Fruit fly (Drosophila melanogaster) whole organism, embryonic: ENCODE data around the gene CG34307.
A peak's percentile ranks its signal among the peaks of the same experiment; 100 is the strongest.

Source experiments
- Aef1 ChIP-seq: fragments of 200-800 bp; sonication (Bioruptor generic); IDR thresholded peaks from 3 replicates; pipeline ENCODE4 v1.3.6; 2022; ENCODE audit warnings: missing biosample characterization, missing genetic modification characterization
- Asciz ChIP-seq: fragments of 200-800 bp; sonication (Bioruptor generic); optimal IDR thresholded peaks from 2 replicates; lab custom pipeline; 2017; ENCODE audit warnings: missing biosample characterization, mild to moderate bottlenecking, missing genetic modification characterization, missing genetic modification reagents
- Atf3 ChIP-seq: fragments of 200-800 bp; sonication (Bioruptor generic); optimal IDR thresholded peaks from 3 replicates; lab custom pipeline; 2016; ENCODE audit warnings: missing biosample characterization, missing genetic modification characterization
- CG10565 ChIP-seq: fragments of 200-800 bp; sonication (Bioruptor generic); optimal IDR thresholded peaks from 3 replicates; lab custom pipeline; 2016; ENCODE audit warnings: missing biosample characterization, mild to moderate bottlenecking, missing genetic modification characterization
- CG11093 ChIP-seq: fragments of 200-800 bp; sonication (Bioruptor generic); IDR thresholded peaks from 3 replicates; pipeline ENCODE4 v1.3.6; 2022; ENCODE audit warnings: missing biosample characterization, missing genetic modification characterization
- CG13296 ChIP-seq: fragments of 200-800 bp; sonication (Bioruptor generic); optimal IDR thresholded peaks from 3 replicates; lab custom pipeline; 2018; ENCODE audit warnings: missing biosample characterization, mild to moderate bottlenecking, missing genetic modification characterization
- CG15479 ChIP-seq: fragments of 200-800 bp; sonication (Bioruptor generic); optimal IDR thresholded peaks from 3 replicates; lab custom pipeline; 2019; ENCODE audit warnings: missing biosample characterization, mild to moderate bottlenecking, missing genetic modification characterization, moderate library complexity
- CG18619 ChIP-seq: fragments of 200-800 bp; sonication (Bioruptor generic); optimal IDR thresholded peaks from 3 replicates; lab custom pipeline; 2017; ENCODE audit warnings: missing biosample characterization, mild to moderate bottlenecking, missing genetic modification characterization
- CG2199 ChIP-seq: fragments of 200-800 bp; sonication (Bioruptor generic); IDR thresholded peaks from 3 replicates; pipeline ENCODE4 v1.3.6; 2022; ENCODE audit warnings: missing biosample characterization, missing genetic modification characterization
- CG2712 ChIP-seq: fragments of 200-800 bp; optimal IDR thresholded peaks from 3 replicates; lab custom pipeline; 2019; ENCODE audit warnings: missing biosample characterization, mild to moderate bottlenecking, missing genetic modification characterization, moderate library complexity
- CG3995 ChIP-seq: fragments of 200-800 bp; sonication (Bioruptor generic); optimal IDR thresholded peaks from 3 replicates; lab custom pipeline; 2016; ENCODE audit warnings: missing biosample characterization, missing genetic modification characterization
- CG42726 ChIP-seq: fragments of 200-800 bp; sonication (Bioruptor generic); IDR thresholded peaks from 2 replicates; pipeline ENCODE4 v1.3.6; 2022; ENCODE audit warnings: missing biosample characterization, missing genetic modification characterization; ENCODE audit not compliant: partially characterized antibody
- CG4328 ChIP-seq: fragments of 200-800 bp; sonication (Bioruptor generic); optimal IDR thresholded peaks from 3 replicates; lab custom pipeline; 2017; ENCODE audit warnings: missing biosample characterization, missing genetic modification reagents, missing genetic modification characterization
- CG6689 ChIP-seq: fragments of 200-800 bp; sonication (Bioruptor generic); IDR thresholded peaks from 2 replicates; pipeline ENCODE4 v1.3.6; 2022; ENCODE audit warnings: missing biosample characterization, missing genetic modification characterization
- CG7271 ChIP-seq: fragments of 200-800 bp; sonication (Bioruptor generic); optimal IDR thresholded peaks from 2 replicates; lab custom pipeline; 2018; ENCODE audit warnings: missing biosample characterization, mild to moderate bottlenecking, missing genetic modification characterization, moderate library complexity
- CG7372 ChIP-seq: fragments of 200-800 bp; sonication (Bioruptor generic); IDR thresholded peaks from 2 replicates; pipeline ENCODE4 v1.3.6; 2022; ENCODE audit warnings: missing biosample characterization, missing genetic modification characterization
- CG7745 ChIP-seq: fragments of 200-800 bp; sonication (Bioruptor generic); optimal IDR thresholded peaks from 2 replicates; lab custom pipeline; 2018; ENCODE audit warnings: missing biosample characterization, mild to moderate bottlenecking, missing genetic modification characterization, moderate library complexity
- CG7987 ChIP-seq: fragments of 200-800 bp; sonication (Bioruptor generic); optimal IDR thresholded peaks from 2 replicates; lab custom pipeline; 2018; ENCODE audit warnings: missing biosample characterization, mild to moderate bottlenecking, missing genetic modification characterization, moderate library complexity
- CG8924 ChIP-seq: fragments of 200-800 bp; optimal IDR thresholded peaks from 3 replicates; lab custom pipeline; 2019; ENCODE audit warnings: missing biosample characterization, mild to moderate bottlenecking, missing genetic modification characterization, moderate library complexity
- CG9876 ChIP-seq: fragments of 200-800 bp; sonication (Bioruptor generic); optimal IDR thresholded peaks from 2 replicates; lab custom pipeline; 2016; ENCODE audit warnings: missing biosample characterization, missing genetic modification characterization
- CG9932 ChIP-seq: fragments of 200-800 bp; sonication (Bioruptor generic); IDR thresholded peaks from 2 replicates; pipeline ENCODE4 v1.3.6; 2022; ENCODE audit warnings: missing biosample characterization, missing genetic modification characterization
- Chrac-16 ChIP-seq: fragments of 200-800 bp; sonication (Bioruptor generic); optimal IDR thresholded peaks from 3 replicates; lab custom pipeline; 2016; ENCODE audit warnings: missing biosample characterization, missing genetic modification characterization
- CrebB ChIP-seq: fragments of 200-800 bp; sonication (Bioruptor generic); optimal IDR thresholded peaks from 3 replicates; lab custom pipeline; 2018; ENCODE audit warnings: missing biosample characterization, mild to moderate bottlenecking, missing genetic modification characterization
- Fer2 ChIP-seq: fragments of 200-800 bp; sonication (Bioruptor generic); optimal IDR thresholded peaks from 2 replicates; lab custom pipeline; 2018; ENCODE audit warnings: missing biosample characterization, mild to moderate bottlenecking, missing genetic modification characterization, moderate library complexity
- GATAe ChIP-seq: fragments of 200-800 bp; sonication (Bioruptor generic); conservative IDR thresholded peaks from 2 replicates; pipeline ENCODE4 v1.3.6; 2022; ENCODE audit warnings: missing biosample characterization, missing genetic modification characterization
- HLH54F ChIP-seq: fragments of 200-800 bp; sonication (Bioruptor generic); optimal IDR thresholded peaks from 3 replicates; lab custom pipeline; 2016; ENCODE audit warnings: missing biosample characterization, missing genetic modification characterization
- HLHmδ ChIP-seq: fragments of 200-800 bp; sonication (Bioruptor generic); optimal IDR thresholded peaks from 2 replicates; lab custom pipeline; 2018; ENCODE audit warnings: missing biosample characterization, mild to moderate bottlenecking, missing genetic modification characterization, moderate library complexity
- Hand ChIP-seq: fragments of 200-800 bp; sonication (Bioruptor generic); optimal IDR thresholded peaks from 2 replicates; lab custom pipeline; 2017; ENCODE audit warnings: mild to moderate bottlenecking, missing biosample characterization, missing genetic modification reagents, missing genetic modification characterization
- Lpt ChIP-seq: fragments of >200 bp; optimal IDR thresholded peaks from 2 replicates; lab custom pipeline; 2018; ENCODE audit warnings: missing biosample characterization, missing genetic modification characterization
- Nf-YC ChIP-seq: fragments of 200-800 bp; optimal IDR thresholded peaks from 3 replicates; lab custom pipeline; 2019; ENCODE audit warnings: missing biosample characterization, mild to moderate bottlenecking, missing genetic modification characterization, moderate library complexity
- Optix ChIP-seq: fragments of 200-800 bp; sonication (Bioruptor generic); IDR thresholded peaks from 3 replicates; pipeline ENCODE4 v1.3.6; 2022; ENCODE audit warnings: missing biosample characterization, missing genetic modification characterization
- Rfx ChIP-seq: fragments of 200-800 bp; sonication (Bioruptor generic); IDR thresholded peaks from 2 replicates; pipeline ENCODE4 v1.3.6; 2022; ENCODE audit warnings: missing biosample characterization, missing genetic modification characterization
- Rx ChIP-seq: fragments of 200-800 bp; sonication (Bioruptor generic); IDR thresholded peaks from 2 replicates; pipeline ENCODE4 v1.3.6; 2022; ENCODE audit warnings: missing biosample characterization, missing genetic modification characterization
- Scr ChIP-seq: fragments of 200-800 bp; sonication (Bioruptor generic); IDR thresholded peaks from 2 replicates; pipeline ENCODE4 v1.3.6; 2022; ENCODE audit warnings: missing biosample characterization, missing genetic modification characterization; ENCODE audit not compliant: partially characterized antibody
- YL-1 ChIP-seq: fragments of 200-800 bp; sonication (Bioruptor generic); optimal IDR thresholded peaks from 3 replicates; lab custom pipeline; 2017; ENCODE audit warnings: missing biosample characterization, mild to moderate bottlenecking, missing genetic modification characterization
- ac ChIP-seq: fragments of 200-800 bp; sonication (Bioruptor generic); optimal IDR thresholded peaks from 3 replicates; lab custom pipeline; 2017; ENCODE audit warnings: missing biosample characterization, mild to moderate bottlenecking, missing genetic modification characterization
- al ChIP-seq: fragments of 200-800 bp; sonication (Bioruptor generic); IDR thresholded peaks from 2 replicates; pipeline ENCODE4 v1.3.6; 2022; ENCODE audit warnings: missing biosample characterization, missing genetic modification characterization
- ato ChIP-seq: fragments of 200-800 bp; sonication (Bioruptor generic); IDR thresholded peaks from 2 replicates; pipeline ENCODE4 v1.3.6; 2022; ENCODE audit warnings: missing biosample characterization, missing genetic modification characterization; ENCODE audit not compliant: partially characterized antibody
- caup ChIP-seq: fragments of 200-800 bp; sonication (Bioruptor generic); optimal IDR thresholded peaks from 3 replicates; lab custom pipeline; 2017; ENCODE audit warnings: missing biosample characterization, mild to moderate bottlenecking, missing genetic modification characterization, moderate library complexity; ENCODE audit not compliant: severe bottlenecking
- ci ChIP-seq: fragments of 200-800 bp; sonication (Bioruptor generic); IDR thresholded peaks from 3 replicates; pipeline ENCODE4 v1.3.6; 2022; ENCODE audit warnings: missing biosample characterization, missing genetic modification characterization
- eyg ChIP-seq: fragments of 200-800 bp; sonication (Bioruptor generic); optimal IDR thresholded peaks from 3 replicates; lab custom pipeline; 2016; ENCODE audit warnings: missing biosample characterization, missing genetic modification characterization
- gce ChIP-seq: fragments of 200-800 bp; sonication (Bioruptor generic); IDR thresholded peaks from 3 replicates; pipeline ENCODE4 v1.3.6; 2022; ENCODE audit warnings: missing biosample characterization, missing genetic modification characterization
- gsb ChIP-seq: fragments of 200-800 bp; sonication (Bioruptor generic); IDR thresholded peaks from 2 replicates; pipeline ENCODE4 v1.3.6; 2022; ENCODE audit warnings: missing biosample characterization, missing genetic modification characterization
- kah ChIP-seq: fragments of 200-800 bp; sonication (Bioruptor generic); optimal IDR thresholded peaks from 2 replicates; lab custom pipeline; 2018; ENCODE audit warnings: missing biosample characterization, mild to moderate bottlenecking, missing genetic modification characterization
- lov ChIP-seq, 2 experiments: fragments of 200-800 bp in 1 of 2; fragments of >200 bp in 1 of 2; sonication (Bioruptor generic) in 1 of 2; IDR thresholded peaks in 1 of 2; optimal IDR thresholded peaks in 1 of 2; 2 replicates in 1 of 2; 3 replicates in 1 of 2; pipeline versions ENCODE4 v1.3.6 to Lab custom; 2017 to 2022; ENCODE audit warnings: missing biosample characterization in 1 of 2, missing genetic modification characterization in 1 of 2
- nerfin-1 ChIP-seq: fragments of 200-800 bp; sonication (Bioruptor generic); optimal IDR thresholded peaks from 3 replicates; lab custom pipeline; 2019; ENCODE audit warnings: missing biosample characterization, mild to moderate bottlenecking, missing genetic modification characterization, moderate library complexity
- onecut ChIP-seq: fragments of 200-800 bp; sonication (Bioruptor generic); IDR thresholded peaks from 2 replicates; pipeline ENCODE4 v1.3.6; 2022; ENCODE audit warnings: missing biosample characterization, missing genetic modification characterization
- org-1 ChIP-seq: fragments of 200-800 bp; sonication (Bioruptor generic); optimal IDR thresholded peaks from 2 replicates; lab custom pipeline; 2017; ENCODE audit warnings: missing biosample characterization, missing genetic modification characterization
- tll ChIP-seq, 2 experiments: fragments of 200-800 bp in 1 of 2; fragments of >200 bp in 1 of 2; sonication (Bioruptor generic) in 1 of 2; optimal IDR thresholded peaks; 2 replicates each; lab custom pipeline; 2017 to 2019; ENCODE audit warnings: missing biosample characterization in 2 of 2, missing genetic modification characterization in 2 of 2, mild to moderate bottlenecking in 1 of 2, moderate library complexity in 1 of 2
- unpg ChIP-seq: fragments of 200-800 bp; sonication (Bioruptor generic); optimal IDR thresholded peaks from 3 replicates; lab custom pipeline; 2018; ENCODE audit warnings: missing biosample characterization, mild to moderate bottlenecking, missing genetic modification characterization, moderate library complexity

CG34307 gene

dm6 chr3R:11869675-11870074 lies 27.7 kb upstream of the CG34307 start (continued):
- TF ChIP-seq CG13296 (GFP tag; lab: Kevin White, UChicago) (no peak), Asciz (no peak), CG7271 (tag; lab: Kevin White, UChicago) (no peak), CG2712 (tag; lab: Kevin White, UChicago) (peak; percentile 51), Hand (no peak), ci (GFP tag; lab: Robert Waterston, UW) (no peak), CG8924 (no peak), CG6689 (GFP tag; lab: Robert Waterston, UW) (no peak), al (GFP tag; lab: Robert Waterston, UW) (0 out of 2 replicates have a peak, but pooled peaks have one; percentile 16), ato (GFP tag; lab: Robert Waterston, UW) (no peak), unpg (GFP tag; lab: Kevin White, UChicago) (peak; percentile 23), GATAe (GFP tag; lab: Robert Waterston, UW) (no peak), CG7372 (GFP tag; lab: Robert Waterston, UW) (no peak), CG11093 (GFP tag; lab: Robert Waterston, UW) (0 out of 3 replicates have a peak, but pooled peaks have one; percentile 39), CG7987 (GFP tag; lab: Kevin White, UChicago) (no peak), Aef1 (GFP tag; lab: Robert Waterston, UW) (peak; percentile 50; the same call in 1 of the 3 replicates), nerfin-1 (tag; lab: Kevin White, UChicago) (no peak), CG15479 (GFP tag; lab: Kevin White, UChicago) (no peak), Chrac-16 (GFP tag; lab: Kevin White, UChicago) (no peak), onecut (GFP tag; lab: Robert Waterston, UW) (peak; percentile 24; the same call in 1 of the 2 replicates), CG4328 (no peak), HLH54F (GFP tag; lab: Kevin White, UChicago) (no peak), ac (GFP tag; lab: Kevin White, UChicago) (no peak), tll (GFP tag; optimal IDR thresholded peaks at IDR 0.05; lab: Kevin White, UChicago) (no peak), CG9932 (GFP tag; lab: Robert Waterston, UW) (no peak), Atf3 (GFP tag; lab: Kevin White, UChicago) (no peak), CG42726 (GFP tag; lab: Robert Waterston, UW) (no peak), Nf-YC (tag; lab: Kevin White, UChicago) (no peak), CG2199 (GFP tag; lab: Robert Waterston, UW) (0 out of 3 replicates have a peak, but pooled peaks have one; percentile 47), Fer2 (tag; lab: Kevin White, UChicago) (no peak), HLHmδ (GFP tag; lab: Kevin White, UChicago) (no peak), caup (GFP tag; lab: Kevin White, UChicago) (no peak), Lpt (GFP tag; lab: Kevin White, UChicago) (no peak), Scr (no peak), CrebB (tag; lab: Kevin White, UChicago) (no peak), Rx (GFP tag; lab: Robert Waterston, UW) (no peak), Rfx (GFP tag; lab: Robert Waterston, UW) (peak; percentile 59), kah (no peak), lov (optimal IDR thresholded peaks at IDR 0.05; lab: Kevin White, UChicago) (no peak), lov (GFP tag; IDR thresholded peaks at IDR 0.05; lab: Robert Waterston, UW) (no peak), gsb (GFP tag; lab: Robert Waterston, UW) (no peak), eyg (GFP tag; lab: Kevin White, UChicago) (no peak), Optix (GFP tag; lab: Robert Waterston, UW) (no peak), CG3995 (GFP tag; lab: Kevin White, UChicago) (no peak), org-1 (GFP tag; lab: Kevin White, UChicago) (no peak), CG7745 (tag; lab: Kevin White, UChicago) (no peak), gce (GFP tag; lab: Robert Waterston, UW) (no peak), CG9876 (GFP tag; lab: Kevin White, UChicago) (no peak), CG18619 (GFP tag; lab: Kevin White, UChicago) (no peak), YL-1 (GFP tag; lab: Kevin White, UChicago) (no peak), CG10565 (no peak)
